Worm (Caenorhabditis elegans) whole organism, early embryonic: ENCODE results near the gene srh-220.
"Not testable (repeated sequence)": the region's sequence is repeated elsewhere in the genome, so short reads cannot be mapped to it uniquely, and the experiment has no call there.

Experiments used
- B0310.2 ChIP-seq: sonication (generic microtip); optimal IDR thresholded peaks from 2 replicates; lab custom pipeline; 2016; ENCODE audit warnings: mild to moderate bottlenecking, missing genetic modification characterization, missing compliant biosample characterization
- F13C5.2 ChIP-seq: sonication (generic microtip); optimal IDR thresholded peaks from 2 replicates; lab custom pipeline; 2017; ENCODE audit warnings: mild to moderate bottlenecking, missing genetic modification characterization, inconsistent platforms, missing compliant biosample characterization
- aly-1 ChIP-seq: sonication (generic microtip); optimal IDR thresholded peaks from 2 replicates; lab custom pipeline; 2016; ENCODE audit warnings: missing genetic modification characterization, missing compliant biosample characterization
- ama-1 ChIP-seq: fragments of 150-350 bp; optimal IDR thresholded peaks from 2 replicates; lab custom pipeline; 2014
- ceh-13 ChIP-seq: fragments of 200-800 bp; sonication (Bioruptor generic); optimal IDR thresholded peaks from 2 replicates; lab custom pipeline; 2018; ENCODE audit warnings: mild to moderate bottlenecking, missing genetic modification characterization, missing compliant biosample characterization
- ceh-36 ChIP-seq: sonication (generic microtip); optimal IDR thresholded peaks from 2 replicates; lab custom pipeline; 2016; ENCODE audit warnings: missing genetic modification characterization, inconsistent platforms, missing compliant biosample characterization
- ets-7 ChIP-seq: sonication (generic microtip); optimal IDR thresholded peaks from 2 replicates; lab custom pipeline; 2016; ENCODE audit warnings: missing genotype, missing genetic modification characterization, missing compliant biosample characterization
- flt-1 ChIP-seq: fragments of 200-800 bp; sonication (Bioruptor generic); IDR thresholded peaks from 2 replicates; pipeline ENCODE4 v1.3.6; 2022; ENCODE audit warnings: missing genetic modification characterization, missing compliant biosample characterization
- hmbx-1 ChIP-seq: sonication (generic microtip); optimal IDR thresholded peaks from 2 replicates; lab custom pipeline; 2016; ENCODE audit warnings: mild to moderate bottlenecking, missing genetic modification characterization, missing compliant biosample characterization
- hmg-4 ChIP-seq: fragments of 200-800 bp; sonication (Bioruptor generic); optimal IDR thresholded peaks from 2 replicates; lab custom pipeline; 2018; ENCODE audit warnings: mild to moderate bottlenecking, missing genetic modification characterization, missing compliant biosample characterization
- hnd-1 ChIP-seq: sonication (generic microtip); optimal IDR thresholded peaks from 2 replicates; lab custom pipeline; 2016; ENCODE audit warnings: missing genetic modification characterization, missing compliant biosample characterization
- pes-1 ChIP-seq: fragments of 200-800 bp; sonication (Bioruptor generic); IDR thresholded peaks from 2 replicates; pipeline ENCODE4 v1.3.6; 2022; ENCODE audit warnings: missing genetic modification reagents, missing genetic modification characterization, missing compliant biosample characterization
- scrt-1 ChIP-seq: fragments of 200-800 bp; sonication (Bioruptor generic); IDR thresholded peaks from 2 replicates; pipeline ENCODE4 v1.3.6; 2022; ENCODE audit warnings: missing genetic modification characterization, missing compliant biosample characterization
- sea-1 ChIP-seq: fragments of 200-800 bp; sonication (Bioruptor generic); conservative IDR thresholded peaks from 2 replicates; pipeline ENCODE4 v1.3.6; 2022; ENCODE audit warnings: missing genetic modification characterization, missing compliant biosample characterization
- tbx-11 ChIP-seq: fragments of 200-800 bp; sonication (Bioruptor generic); IDR thresholded peaks from 2 replicates; pipeline ENCODE4 v1.3.6; 2022; ENCODE audit warnings: missing genetic modification characterization, missing compliant biosample characterization
- tbx-37 ChIP-seq: fragments of 200-800 bp; sonication (Bioruptor generic); conservative IDR thresholded peaks from 2 replicates; pipeline ENCODE4 v1.3.6; 2022; ENCODE audit warnings: missing genetic modification reagents, missing genetic modification characterization, missing compliant biosample characterization
- tra-4 ChIP-seq: sonication (generic microtip); optimal IDR thresholded peaks from 2 replicates; lab custom pipeline; 2017; ENCODE audit warnings: missing genetic modification characterization, missing compliant biosample characterization

srh-220 gene

ce11 chrIV:3941658-3942328 is 36.0 kb downstream of the srh-220 start, which contains the start of gene clec-174:
Gene clec-174, minus strand, starts transcription at chrIV:3941708.
- no peak for TF ChIP-seq ceh-36 (tag; lab: Kevin White, UChicago)
- TF ChIP-seq hnd-1 (tag; lab: Kevin White, UChicago): no peak
- no peak for TF ChIP-seq ama-1
- TF ChIP-seq aly-1 (tag; lab: Kevin White, UChicago): no peak
- TF ChIP-seq pes-1 (GFP tag; lab: Robert Waterston, UW): no peak

- TF ChIP-seq pes-1 (GFP tag; lab: Robert Waterston, UW): no peak
- no peak for TF ChIP-seq hmbx-1 (tag; lab: Kevin White, UChicago)
- TF ChIP-seq ceh-36 (tag; lab: Kevin White, UChicago): no peak
- no peak for TF ChIP-seq ceh-13 (GFP tag; lab: Kevin White, UChicago)
- no peak for TF ChIP-seq B0310.2 (tag; lab: Kevin White, UChicago)
- no peak for TF ChIP-seq tra-4 (tag; lab: Kevin White, UChicago)
- no peak for TF ChIP-seq tbx-11 (GFP tag; lab: Robert Waterston, UW)
- no peak for TF ChIP-seq scrt-1 (GFP tag; lab: Robert Waterston, UW)
- TF ChIP-seq aly-1 (tag; lab: Kevin White, UChicago): no peak
- TF ChIP-seq hnd-1 (tag; lab: Kevin White, UChicago): no peak
- TF ChIP-seq tbx-37 (GFP tag; lab: Robert Waterston, UW): no peak
- TF ChIP-seq ets-7 (tag; lab: Kevin White, UChicago): no peak
- no peak for TF ChIP-seq sea-1 (GFP tag; lab: Robert Waterston, UW)
- TF ChIP-seq F13C5.2 (tag; lab: Kevin White, UChicago): no peak
- TF ChIP-seq hmg-4 (GFP tag; lab: Kevin White, UChicago): no peak
- no peak for TF ChIP-seq flt-1 (GFP tag; lab: Robert Waterston, UW)
- TF ChIP-seq ama-1: no peak
These were observed 40.7 kb downstream of the srh-220 start, which contains the start of gene clec-71 for ce11 chrIV:3937097-3937496. Gene clec-71, plus strand, starts transcription at chrIV:3937458.

ce11 chrIV:3932408-3932807 is 45.4 kb downstream of the srh-220 start, which contains the start of gene clec-70:
Gene clec-70, plus strand, starts transcription at chrIV:3932708.
- TF ChIP-seq ama-1; pes-1 (GFP tag; lab: Robert Waterston, UW); hmbx-1 (tag; lab: Kevin White, UChicago): not testable (repeated sequence)
